Worm (Caenorhabditis elegans): ENCODE results near the gene ceh-10.

Gene ceh-10

DNA sequence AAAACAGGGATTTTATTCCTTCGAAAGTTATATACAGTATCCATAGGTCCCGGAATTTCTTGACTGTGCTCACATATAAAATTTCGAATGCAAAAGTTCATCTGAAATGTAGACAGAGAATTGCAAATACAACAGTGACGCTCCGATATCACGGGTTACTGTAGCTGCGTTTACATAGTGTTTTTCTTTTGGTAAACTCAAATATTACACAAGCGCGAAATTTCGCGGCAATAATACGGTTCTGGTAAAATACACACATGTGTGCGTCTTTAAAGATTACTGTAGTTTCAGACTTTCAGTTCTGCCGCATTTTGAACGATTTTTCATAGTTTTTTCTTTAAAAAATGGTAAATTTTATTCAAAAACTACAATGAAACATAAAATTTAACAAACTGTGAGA, 8.3 kb upstream of the ceh-10 start, which contains the start of gene rev-3:
Gene rev-3 (minus strand): TSS at position 101 of the 400 bp plus-strand sequence.
- no peak for TF ChIP-seq sem-2 (GFP tag; optimal IDR thresholded peaks at IDR 0.05)
- TF ChIP-seq tbx-8 (GFP tag; optimal IDR thresholded peaks at IDR 0.05) = no peak
- TF ChIP-seq M03D4.4 (tag; optimal IDR thresholded peaks at IDR 0.05) = no peak
- TF ChIP-seq mls-2 (tag; optimal IDR thresholded peaks at IDR 0.05) = no peak
- TF ChIP-seq hlh-1 (tag; optimal IDR thresholded peaks at IDR 0.05) = no peak
- no peak for TF ChIP-seq ceh-83 (GFP tag; optimal IDR thresholded peaks at IDR 0.05)
- no peak for TF ChIP-seq ham-2 (GFP tag; optimal IDR thresholded peaks at IDR 0.05)

DNA sequence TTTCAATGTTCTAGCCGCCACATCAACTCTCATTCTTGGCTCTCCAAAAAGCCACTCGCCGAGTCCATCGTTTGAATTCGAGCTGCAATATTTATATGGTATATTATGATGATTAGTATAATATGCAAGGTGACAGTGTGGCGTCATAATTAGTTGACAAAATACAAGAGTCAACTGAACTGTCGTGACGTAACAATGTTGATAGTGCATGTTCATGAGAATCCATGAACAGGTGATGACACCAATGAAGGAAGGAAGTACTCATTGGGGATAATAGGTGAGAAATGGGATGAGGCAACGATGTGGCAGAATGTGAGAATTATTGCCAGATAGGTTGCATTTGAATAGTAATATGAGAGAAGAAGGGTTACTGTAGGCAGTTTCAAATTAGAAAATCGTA, 3.9 kb upstream of the ceh-10 start:
- TF ChIP-seq nhr-2 (tag; optimal IDR thresholded peaks at IDR 0.05) (peak; percentile 97), elt-1 (tag; optimal IDR thresholded peaks at IDR 0.05; ENCODE audit: borderline replicate concordance, insufficient read depth) (no peak), ceh-83 (GFP tag; optimal IDR thresholded peaks at IDR 0.05) (no peak), zip-8 (tag; optimal IDR thresholded peaks at IDR 0.05) (peak; percentile 52), mls-2 (tag; optimal IDR thresholded peaks at IDR 0.05) (no peak), nhr-237 (tag; optimal IDR thresholded peaks at IDR 0.05) (no peak), elt-3 (tag; optimal IDR thresholded peaks at IDR 0.05) (no peak), blmp-1 (tag; optimal IDR thresholded peaks at IDR 0.05) (no peak), lin-32 (GFP tag; optimal IDR thresholded peaks at IDR 0.05) (no peak), cnd-1 (tag; optimal IDR thresholded peaks at IDR 0.05) (no peak), pha-4 (tag; optimal IDR thresholded peaks at IDR 0.05) (no peak), flh-1 (GFP tag; optimal IDR thresholded peaks at IDR 0.05) (no peak), ceh-39 (tag; optimal IDR thresholded peaks at IDR 0.05) (no peak), bed-3 (GFP tag; optimal IDR thresholded peaks at IDR 0.05) (no peak), nhr-12 (tag; optimal IDR thresholded peaks at IDR 0.05) (no peak), unc-62 (GFP tag; optimal IDR thresholded peaks at IDR 0.05) (no peak)

DNA sequence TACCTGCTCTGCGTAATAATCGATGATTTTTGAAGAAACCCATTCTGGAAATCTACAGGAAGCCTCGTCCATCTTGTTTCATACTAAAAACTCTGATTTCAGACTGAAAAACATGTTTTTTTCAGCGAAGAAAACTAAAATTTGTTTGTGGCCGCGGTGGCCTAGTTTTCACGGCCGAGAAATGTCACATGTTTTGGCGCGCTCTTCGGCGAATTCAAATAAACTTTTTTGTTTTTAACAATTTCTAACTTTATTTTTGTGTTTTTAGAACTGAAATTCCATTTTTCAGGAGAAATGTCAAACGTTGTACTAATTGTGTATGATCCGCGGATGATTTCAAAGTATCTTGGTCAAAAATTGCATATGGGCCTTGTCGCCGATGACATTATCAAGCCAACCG, 4.1 kb downstream of the ceh-10 start, which contains the start of the genes polq-1 and him-10:
Gene polq-1 (minus strand): TSS at position 190 of the 400 bp plus-strand sequence.
Gene him-10 (plus strand): TSS at position 290 of the 400 bp plus-strand sequence.
- TF ChIP-seq zip-8 (tag; optimal IDR thresholded peaks at IDR 0.05) = no peak
- TF ChIP-seq M03D4.4 (tag; optimal IDR thresholded peaks at IDR 0.05) = no peak
- no peak for TF ChIP-seq nhr-12 (tag; optimal IDR thresholded peaks at IDR 0.05)
- no peak for TF ChIP-seq lin-32 (GFP tag; optimal IDR thresholded peaks at IDR 0.05)
- TF ChIP-seq cnd-1 (tag; optimal IDR thresholded peaks at IDR 0.05) = no peak
- no peak for TF ChIP-seq mls-2 (tag; optimal IDR thresholded peaks at IDR 0.05)
- TF ChIP-seq pha-4 (tag; optimal IDR thresholded peaks at IDR 0.05) = no peak
- no peak for TF ChIP-seq mab-5 (tag; optimal IDR thresholded peaks at IDR 0.05)
- no peak for TF ChIP-seq tbx-8 (GFP tag; optimal IDR thresholded peaks at IDR 0.05)
- TF ChIP-seq nhr-76 (tag; optimal IDR thresholded peaks at IDR 0.05) = no peak
- no peak for TF ChIP-seq nhr-237 (tag; optimal IDR thresholded peaks at IDR 0.05)
- TF ChIP-seq ceh-39 (tag; optimal IDR thresholded peaks at IDR 0.05) = no peak

DNA sequence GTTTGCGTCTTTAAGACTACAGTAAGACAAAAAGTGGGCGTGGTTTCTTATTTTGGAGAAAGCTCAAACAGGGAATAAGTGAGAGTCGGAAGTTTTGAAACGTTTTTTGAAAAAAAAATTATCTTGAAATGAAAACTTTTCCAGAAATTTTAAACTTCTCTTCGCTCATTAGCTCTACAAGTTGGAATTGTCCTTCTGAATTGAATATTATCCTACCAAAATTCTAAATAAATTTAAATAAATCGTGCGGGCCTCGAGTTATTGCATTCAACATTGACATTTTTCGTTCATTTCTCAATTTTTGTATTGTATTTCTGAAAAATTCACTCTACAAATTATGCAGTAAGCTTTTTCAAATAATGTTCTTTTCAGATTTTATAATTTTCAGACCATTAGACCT, 6.4 kb downstream of the ceh-10 start, which contains the start of gene R12B2.3:
Gene R12B2.3 (plus strand): TSS at position 301 of the 400 bp plus-strand sequence.
- TF ChIP-seq ceh-43 (GFP tag; optimal IDR thresholded peaks at IDR 0.05) (no peak), mab-5 (tag; optimal IDR thresholded peaks at IDR 0.05) (no peak), ceh-39 (tag; optimal IDR thresholded peaks at IDR 0.05) (no peak), nhr-237 (tag; optimal IDR thresholded peaks at IDR 0.05) (no peak)

DNA sequence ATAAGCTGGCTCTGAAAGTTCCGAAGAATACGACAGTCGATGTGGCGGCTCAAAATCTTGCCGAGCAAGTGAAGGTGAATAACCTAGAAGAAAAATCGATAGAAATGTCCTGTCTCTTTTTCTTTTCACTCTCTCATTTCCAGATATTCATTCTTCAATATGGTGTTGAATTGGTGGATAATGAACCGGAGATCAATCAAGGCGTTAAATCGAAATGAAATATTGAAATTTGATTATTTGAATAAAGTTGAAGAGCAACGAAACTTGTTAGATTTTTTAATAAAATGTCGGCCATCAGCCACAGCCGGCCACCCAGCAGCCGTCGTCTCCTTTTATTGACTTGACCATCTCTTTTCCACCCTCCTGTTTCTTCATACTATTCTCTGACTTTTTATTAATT, 7.9 kb downstream of the ceh-10 start, which contains the start of gene R12B2.2:
Gene R12B2.2 (plus strand): TSS at position 301 of the 400 bp plus-strand sequence.
- no peak for TF ChIP-seq nhr-76 (tag; optimal IDR thresholded peaks at IDR 0.05)
- no peak for TF ChIP-seq lin-32 (GFP tag; optimal IDR thresholded peaks at IDR 0.05)
- no peak for TF ChIP-seq ceh-39 (tag; optimal IDR thresholded peaks at IDR 0.05)
- TF ChIP-seq elt-1 (tag; optimal IDR thresholded peaks at IDR 0.05; ENCODE audit: borderline replicate concordance, insufficient read depth) = no peak
- TF ChIP-seq mab-5 (tag; optimal IDR thresholded peaks at IDR 0.05) = no peak
- TF ChIP-seq unc-120 (tag; optimal IDR thresholded peaks at IDR 0.05; ENCODE audit: poor library complexity, severe bottlenecking) = no peak

DNA sequence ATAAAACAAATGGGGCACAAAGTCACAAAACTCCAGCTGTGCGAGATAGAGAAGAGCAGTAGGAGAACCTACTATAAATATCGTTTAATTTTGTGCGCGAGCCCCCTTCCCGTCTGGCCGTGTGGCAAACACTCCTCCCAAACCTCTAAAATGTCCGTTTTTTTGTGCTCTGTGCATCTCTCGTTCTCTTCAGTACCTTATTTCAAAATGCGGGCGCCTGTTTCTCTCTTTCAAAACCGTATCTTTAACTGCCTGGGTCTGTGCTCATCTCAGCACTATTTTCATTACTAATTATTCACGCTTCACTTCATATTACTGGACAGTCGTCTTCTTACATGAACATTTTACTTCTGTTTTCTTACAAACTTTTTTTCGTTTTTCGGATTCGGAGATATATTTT, 11.2 kb downstream of the ceh-10 start:
- no peak for TF ChIP-seq nhr-12 (tag; optimal IDR thresholded peaks at IDR 0.05)
- no peak for TF ChIP-seq lin-32 (GFP tag; optimal IDR thresholded peaks at IDR 0.05)
- no peak for TF ChIP-seq nhr-2 (tag; optimal IDR thresholded peaks at IDR 0.05)
- TF ChIP-seq drap-1 (GFP tag; optimal IDR thresholded peaks at IDR 0.05) = no peak
- TF ChIP-seq bed-3 (GFP tag; optimal IDR thresholded peaks at IDR 0.05) = no peak
- TF ChIP-seq ham-2 (GFP tag; optimal IDR thresholded peaks at IDR 0.05) = no peak
- TF ChIP-seq nhr-28 (tag; optimal IDR thresholded peaks at IDR 0.05) = no peak
- TF ChIP-seq sem-2 (GFP tag; optimal IDR thresholded peaks at IDR 0.05) = no peak
- no peak for TF ChIP-seq flh-1 (GFP tag; optimal IDR thresholded peaks at IDR 0.05)

All from whole organism, mixed stage, embryonic.